Worm (Caenorhabditis elegans) whole organism, L1 larva: ENCODE measurements around the gene cmd-1.

ENCODE experiments used
- F16B12.6 ChIP-seq: fragments of 150-350 bp; optimal IDR thresholded peaks from 2 replicates; lab custom pipeline; 2014; ENCODE audit warnings: missing biosample characterization, missing genetic modification characterization
- nhr-47 ChIP-seq: sonication (generic microtip); optimal IDR thresholded peaks from 2 replicates; lab custom pipeline; 2016; ENCODE audit warnings: mild to moderate bottlenecking, missing genetic modification characterization, moderate library complexity, missing compliant biosample characterization
- unc-62 ChIP-seq: fragments of 150-350 bp; optimal IDR thresholded peaks from 2 replicates; lab custom pipeline; 2014; ENCODE audit warnings: missing biosample characterization, missing genetic modification reagents, missing genetic modification characterization
- zip-4 ChIP-seq: fragments of 200-800 bp; sonication (Bioruptor generic); optimal IDR thresholded peaks from 2 replicates; lab custom pipeline; 2018; ENCODE audit warnings: mild to moderate bottlenecking, missing genetic modification characterization, moderate library complexity, missing compliant biosample characterization

The cmd-1 gene

ce11 chrV:1207589-1207988, 51.5 kb downstream of the cmd-1 start, which contains the start of gene Y50D4A.1:
Gene Y50D4A.1, plus strand, starts transcription at chrV:1207889.
- TF ChIP-seq F16B12.6, result no peak
- TF ChIP-seq nhr-47 (tag; lab: Kevin White, UChicago), result no peak
- no peak for TF ChIP-seq unc-62
- no peak for TF ChIP-seq zip-4 (GFP tag; lab: Kevin White, UChicago)
